Worm (Caenorhabditis elegans): ENCODE results near the gene clec-149.

Gene clec-149

ce11 chrIII:793595-793994 is 29.4 kb upstream of the clec-149 start, which contains the start of gene snt-2 (continued):
- TF ChIP-seq C38D4.7 (GFP tag; optimal IDR thresholded peaks at IDR 0.05) = no peak
- peak; percentile 16 for TF ChIP-seq tbx-2 (tag; optimal IDR thresholded peaks at IDR 0.05)
- TF ChIP-seq fkh-6 (tag; optimal IDR thresholded peaks at IDR 0.05) = no peak

- TF ChIP-seq ceh-48 (tag; optimal IDR thresholded peaks at IDR 0.05) (peak; percentile 30), gmeb-2 (tag; optimal IDR thresholded peaks at IDR 0.05) (no peak), zip-5 (tag; optimal IDR thresholded peaks at IDR 0.05) (no peak), hlh-8 (tag; optimal IDR thresholded peaks at IDR 0.05) (no peak)
These were observed 29.0 kb upstream of the clec-149 start, which contains the start of gene rps-29 for ce11 chrIII:794000-794399. rps-29 (plus strand) TSS chrIII:794300.

ce11 chrIII:794984-795596 is 27.9 kb upstream of the clec-149 start, which contains the start of gene trpp-11:
trpp-11 (plus strand) TSS chrIII:795136.
- no peak for TF ChIP-seq hlh-30 (tag; optimal IDR thresholded peaks at IDR 0.05; ENCODE audit: insufficient read depth)
- TF ChIP-seq sdc-2 (tag; optimal IDR thresholded peaks at IDR 0.05) = no peak
- TF ChIP-seq tbx-7 (tag; optimal IDR thresholded peaks at IDR 0.05) = no peak
- no peak for TF ChIP-seq ceh-14 (tag; optimal IDR thresholded peaks at IDR 0.05)
- TF ChIP-seq madf-2 (tag; optimal IDR thresholded peaks at IDR 0.05) = no peak
- no peak for TF ChIP-seq ceh-2 (tag; optimal IDR thresholded peaks at IDR 0.05)

ce11 chrIII:797507-797906 is 25.5 kb upstream of the clec-149 start:
- TF ChIP-seq sox-4 (tag; optimal IDR thresholded peaks at IDR 0.05) (no peak), T23F11.4 (GFP tag; optimal IDR thresholded peaks at IDR 0.05) (no peak), ceh-31 (tag; optimal IDR thresholded peaks at IDR 0.05) (no peak), eyg-1 (tag; optimal IDR thresholded peaks at IDR 0.05) (no peak), gmeb-2 (tag; optimal IDR thresholded peaks at IDR 0.05) (no peak), ceh-30 (tag; optimal IDR thresholded peaks at IDR 0.05) (no peak), ceh-18 (tag; optimal IDR thresholded peaks at IDR 0.05) (no peak), fax-1 (tag; optimal IDR thresholded peaks at IDR 0.05) (no peak), sdc-2 (tag; optimal IDR thresholded peaks at IDR 0.05) (no peak), unc-55 (GFP tag; optimal IDR thresholded peaks at IDR 0.05) (no peak), pat-9 (tag; optimal IDR thresholded peaks at IDR 0.05) (no peak), elt-4 (tag; optimal IDR thresholded peaks at IDR 0.05) (no peak), pha-2 (tag; optimal IDR thresholded peaks at IDR 0.05) (no peak)

ce11 chrIII:802041-802440 is 21.0 kb upstream of the clec-149 start:
- no peak for TF ChIP-seq ceh-9 (tag; optimal IDR thresholded peaks at IDR 0.05)
- no peak for TF ChIP-seq ets-4 (tag; optimal IDR thresholded peaks at IDR 0.05)
- no peak for TF ChIP-seq nfya-1 (tag; optimal IDR thresholded peaks at IDR 0.05)
- no peak for TF ChIP-seq ttx-3 (tag; optimal IDR thresholded peaks at IDR 0.05)
- no peak for TF ChIP-seq che-1 (tag; optimal IDR thresholded peaks at IDR 0.05)
- no peak for TF ChIP-seq ahr-1 (tag; optimal IDR thresholded peaks at IDR 0.05)
- TF ChIP-seq unc-42 (tag; optimal IDR thresholded peaks at IDR 0.05) = no peak
- no peak for TF ChIP-seq sox-2 (GFP tag; IDR thresholded peaks at IDR 0.05)
- no peak for TF ChIP-seq unc-55 (GFP tag; optimal IDR thresholded peaks at IDR 0.05)
- no peak for TF ChIP-seq ceh-6 (GFP tag; optimal IDR thresholded peaks at IDR 0.05)
- no peak for TF ChIP-seq Y22D7AL.16 (tag; optimal IDR thresholded peaks at IDR 0.05)
- TF ChIP-seq zip-5 (tag; optimal IDR thresholded peaks at IDR 0.05) = no peak
- no peak for TF ChIP-seq ceh-2 (tag; optimal IDR thresholded peaks at IDR 0.05)
- no peak for TF ChIP-seq fkh-10 (GFP tag; optimal IDR thresholded peaks at IDR 0.05)
- TF ChIP-seq unc-3 (GFP tag; conservative IDR thresholded peaks at IDR 0.05) = no peak
- no peak for TF ChIP-seq unc-3 (tag; optimal IDR thresholded peaks at IDR 0.05)
- no peak for TF ChIP-seq K02D7.2 (tag; optimal IDR thresholded peaks at IDR 0.05)

Measured in whole organism, late embryonic.